Fruit fly (Drosophila melanogaster) whole organism, embryonic: Measurements from ENCODE around the gene CG42656.
A peak's percentile ranks its signal among the peaks of the same experiment; 100 is the strongest.

Experiments
- Antp ChIP-seq: fragments of 200-800 bp; sonication (Bioruptor generic); optimal IDR thresholded peaks from 3 replicates; lab custom pipeline; 2016; ENCODE audit warnings: missing biosample characterization, missing genetic modification characterization
- Atf3 ChIP-seq: fragments of 200-800 bp; sonication (Bioruptor generic); optimal IDR thresholded peaks from 3 replicates; lab custom pipeline; 2016; ENCODE audit warnings: missing biosample characterization, missing genetic modification characterization
- Atf6 ChIP-seq: fragments of 200-800 bp; sonication (Bioruptor generic); IDR thresholded peaks from 2 replicates; pipeline ENCODE4 v1.3.6; 2022; ENCODE audit warnings: missing biosample characterization, missing genetic modification characterization
- BtbVII ChIP-seq: fragments of 200-800 bp; sonication (Bioruptor generic); optimal IDR thresholded peaks from 3 replicates; lab custom pipeline; 2017; ENCODE audit warnings: missing biosample characterization, mild to moderate bottlenecking, missing genetic modification characterization
- CG11504 ChIP-seq: fragments of 200-800 bp; sonication (Bioruptor generic); optimal IDR thresholded peaks from 3 replicates; lab custom pipeline; 2019; ENCODE audit warnings: missing biosample characterization, mild to moderate bottlenecking, missing genetic modification characterization, moderate library complexity
- CG11560 ChIP-seq: fragments of 200-800 bp; sonication (Bioruptor generic); IDR thresholded peaks from 3 replicates; pipeline ENCODE4 v1.3.6; 2022; ENCODE audit warnings: missing biosample characterization, missing genetic modification characterization
- CG16863 ChIP-seq: fragments of 200-800 bp; sonication (Bioruptor generic); optimal IDR thresholded peaks from 3 replicates; lab custom pipeline; 2016; ENCODE audit warnings: missing biosample characterization, missing genetic modification characterization
- CG17385 ChIP-seq: fragments of 200-800 bp; sonication (Bioruptor generic); optimal IDR thresholded peaks from 3 replicates; lab custom pipeline; 2018; ENCODE audit warnings: missing biosample characterization, mild to moderate bottlenecking, missing genetic modification characterization
- CG18476 ChIP-seq: fragments of 200-800 bp; sonication (Bioruptor generic); optimal IDR thresholded peaks from 2 replicates; lab custom pipeline; 2016; ENCODE audit warnings: missing biosample characterization, mild to moderate bottlenecking, missing genetic modification characterization
- CG18764 ChIP-seq: fragments of 200-800 bp; sonication (Bioruptor generic); optimal IDR thresholded peaks from 3 replicates; lab custom pipeline; 2016; ENCODE audit warnings: missing biosample characterization, missing genetic modification characterization
- CG2129 ChIP-seq: fragments of 200-800 bp; sonication (Bioruptor generic); IDR thresholded peaks from 2 replicates; pipeline ENCODE4 v1.3.6; 2022; ENCODE audit warnings: missing biosample characterization, missing genetic modification characterization; ENCODE audit not compliant: partially characterized antibody
- CG30431 ChIP-seq: fragments of 200-800 bp; sonication (Bioruptor generic); optimal IDR thresholded peaks from 2 replicates; lab custom pipeline; 2017; ENCODE audit warnings: missing biosample characterization, missing genetic modification characterization
- CG3407 ChIP-seq: fragments of 200-800 bp; sonication (Bioruptor generic); optimal IDR thresholded peaks from 2 replicates; lab custom pipeline; 2018; ENCODE audit warnings: missing biosample characterization, mild to moderate bottlenecking, missing genetic modification characterization
- CG34376 ChIP-seq: fragments of 200-800 bp; sonication (Bioruptor generic); optimal IDR thresholded peaks from 2 replicates; lab custom pipeline; 2018; ENCODE audit warnings: missing biosample characterization, mild to moderate bottlenecking, missing genetic modification characterization
- CG6654 ChIP-seq: fragments of 200-800 bp; sonication (Bioruptor generic); optimal IDR thresholded peaks from 2 replicates; lab custom pipeline; 2017; ENCODE audit warnings: missing biosample characterization, mild to moderate bottlenecking, missing genetic modification characterization
- CG7271 ChIP-seq: fragments of 200-800 bp; sonication (Bioruptor generic); optimal IDR thresholded peaks from 2 replicates; lab custom pipeline; 2018; ENCODE audit warnings: missing biosample characterization, mild to moderate bottlenecking, missing genetic modification characterization, moderate library complexity
- CG7963 ChIP-seq: fragments of 200-800 bp; sonication (Bioruptor generic); IDR thresholded peaks from 3 replicates; pipeline ENCODE4 v1.3.6; 2022; ENCODE audit warnings: missing biosample characterization, missing genetic modification characterization; ENCODE audit not compliant: partially characterized antibody
- CG7987 ChIP-seq: fragments of 200-800 bp; sonication (Bioruptor generic); optimal IDR thresholded peaks from 2 replicates; lab custom pipeline; 2018; ENCODE audit warnings: missing biosample characterization, mild to moderate bottlenecking, missing genetic modification characterization, moderate library complexity
- CG8765 ChIP-seq: fragments of 200-800 bp; sonication (Bioruptor generic); IDR thresholded peaks from 2 replicates; pipeline ENCODE4 v1.3.6; 2022; ENCODE audit warnings: missing biosample characterization, missing genetic modification characterization
- Deaf1 ChIP-seq: fragments of 200-800 bp; optimal IDR thresholded peaks from 3 replicates; lab custom pipeline; 2019; ENCODE audit warnings: missing biosample characterization, mild to moderate bottlenecking, missing genetic modification characterization, moderate library complexity
- Doc2 ChIP-seq: fragments of 200-800 bp; sonication (Bioruptor generic); IDR thresholded peaks from 2 replicates; pipeline ENCODE4 v1.3.6; 2022; ENCODE audit warnings: missing biosample characterization, missing genetic modification characterization
- Fer1 ChIP-seq: fragments of 200-800 bp; sonication (Bioruptor generic); optimal IDR thresholded peaks from 2 replicates; lab custom pipeline; 2017; ENCODE audit warnings: missing biosample characterization, mild to moderate bottlenecking, missing genetic modification characterization
- H2.0 ChIP-seq: fragments of 200-800 bp; sonication (Bioruptor generic); IDR thresholded peaks from 2 replicates; pipeline ENCODE4 v1.3.6; 2022; ENCODE audit warnings: missing biosample characterization, missing genetic modification characterization
- HLHmδ ChIP-seq: fragments of 200-800 bp; sonication (Bioruptor generic); optimal IDR thresholded peaks from 2 replicates; lab custom pipeline; 2018; ENCODE audit warnings: missing biosample characterization, mild to moderate bottlenecking, missing genetic modification characterization, moderate library complexity
- Hand ChIP-seq: fragments of 200-800 bp; sonication (Bioruptor generic); optimal IDR thresholded peaks from 2 replicates; lab custom pipeline; 2017; ENCODE audit warnings: mild to moderate bottlenecking, missing biosample characterization, missing genetic modification reagents, missing genetic modification characterization
- HmgD ChIP-seq: fragments of 200-800 bp; sonication (Bioruptor generic); optimal IDR thresholded peaks from 3 replicates; lab custom pipeline; 2016; ENCODE audit warnings: missing biosample characterization, missing genetic modification characterization
- Hr78 ChIP-seq, 2 experiments: fragments of 200-800 bp in 1 of 2; fragments of >200 bp in 1 of 2; sonication (Bioruptor generic) in 1 of 2; optimal IDR thresholded peaks; 2 replicates each; lab custom pipeline; 2017 to 2019; ENCODE audit warnings: missing biosample characterization in 2 of 2, missing genetic modification characterization in 2 of 2, mild to moderate bottlenecking in 1 of 2, moderate library complexity in 1 of 2
- NK7.1 ChIP-seq: fragments of 200-800 bp; sonication (Bioruptor generic); optimal IDR thresholded peaks from 3 replicates; lab custom pipeline; 2016; ENCODE audit warnings: missing biosample characterization, missing genetic modification characterization
- Oli ChIP-seq: fragments of 200-800 bp; sonication (Bioruptor generic); optimal IDR thresholded peaks from 2 replicates; lab custom pipeline; 2018; ENCODE audit warnings: missing biosample characterization, mild to moderate bottlenecking, missing genetic modification characterization, moderate library complexity
- Optix ChIP-seq: fragments of 200-800 bp; sonication (Bioruptor generic); IDR thresholded peaks from 3 replicates; pipeline ENCODE4 v1.3.6; 2022; ENCODE audit warnings: missing biosample characterization, missing genetic modification characterization
- Pdp1 ChIP-seq, 2 experiments: fragments of 200-800 bp; sonication (Bioruptor generic); optimal IDR thresholded peaks; 3 replicates each; lab custom pipeline; 2016; ENCODE audit warnings: missing biosample characterization in 2 of 2, missing genetic modification characterization in 2 of 2, mild to moderate bottlenecking in 1 of 2, moderate library complexity in 1 of 2
- Scr ChIP-seq: fragments of 200-800 bp; sonication (Bioruptor generic); IDR thresholded peaks from 2 replicates; pipeline ENCODE4 v1.3.6; 2022; ENCODE audit warnings: missing biosample characterization, missing genetic modification characterization; ENCODE audit not compliant: partially characterized antibody
- Side ChIP-seq: fragments of 200-800 bp; sonication (Bioruptor generic); optimal IDR thresholded peaks from 2 replicates; lab custom pipeline; 2016; ENCODE audit warnings: missing biosample characterization, missing genetic modification characterization
- Sin3A ChIP-seq: fragments of >200 bp; optimal IDR thresholded peaks from 2 replicates; lab custom pipeline; 2018
- Ssrp ChIP-seq: fragments of 200-800 bp; sonication (Bioruptor generic); optimal IDR thresholded peaks from 2 replicates; lab custom pipeline; 2018; ENCODE audit warnings: missing biosample characterization, mild to moderate bottlenecking, missing genetic modification characterization, moderate library complexity
- Trl ChIP-seq, 3 experiments: fragments of >200 bp in 2 of 3; fragments of 200-800 bp in 1 of 3; sonication (Bioruptor generic) in 1 of 3; optimal IDR thresholded peaks; 2 replicates in 1 of 3; 3 replicates in 2 of 3; lab custom pipeline; 2016 to 2017; ENCODE audit warnings: missing biosample characterization in 1 of 3, missing genetic modification characterization in 1 of 3
- Usf ChIP-seq: fragments of 200-800 bp; sonication (Bioruptor generic); optimal IDR thresholded peaks from 2 replicates; lab custom pipeline; 2017; ENCODE audit warnings: missing genotype, missing biosample characterization, missing genetic modification characterization
- ato ChIP-seq: fragments of 200-800 bp; sonication (Bioruptor generic); IDR thresholded peaks from 2 replicates; pipeline ENCODE4 v1.3.6; 2022; ENCODE audit warnings: missing biosample characterization, missing genetic modification characterization; ENCODE audit not compliant: partially characterized antibody
- ewg ChIP-seq: fragments of 200-800 bp; sonication (Bioruptor generic); optimal IDR thresholded peaks from 3 replicates; lab custom pipeline; 2017; ENCODE audit warnings: mild to moderate bottlenecking, missing biosample characterization, missing genetic modification reagents, missing genetic modification characterization
- gce ChIP-seq: fragments of 200-800 bp; sonication (Bioruptor generic); IDR thresholded peaks from 3 replicates; pipeline ENCODE4 v1.3.6; 2022; ENCODE audit warnings: missing biosample characterization, missing genetic modification characterization
- ind ChIP-seq: fragments of 200-800 bp; sonication (Bioruptor generic); optimal IDR thresholded peaks from 3 replicates; lab custom pipeline; 2016; ENCODE audit warnings: missing biosample characterization, missing genetic modification characterization
- psq ChIP-seq: fragments of 200-800 bp; sonication (Bioruptor generic); optimal IDR thresholded peaks from 2 replicates; lab custom pipeline; 2017; ENCODE audit warnings: missing biosample characterization, missing genetic modification characterization
- sc ChIP-seq, 3 experiments: fragments of >200 bp in 2 of 3; fragments of 200-800 bp in 1 of 3; sonication (Bioruptor generic) in 1 of 3; optimal IDR thresholded peaks; 2 replicates in 2 of 3; 3 replicates in 1 of 3; lab custom pipeline; 2017; ENCODE audit warnings: mild to moderate bottlenecking in 1 of 3, missing biosample characterization in 1 of 3, missing genetic modification characterization in 1 of 3, missing genetic modification reagents in 1 of 3
- sob ChIP-seq: fragments of 200-800 bp; sonication (Bioruptor generic); IDR thresholded peaks from 2 replicates; pipeline ENCODE4 v1.3.6; 2022; ENCODE audit warnings: missing biosample characterization, missing genetic modification characterization
- stwl ChIP-seq: fragments of 200-800 bp; sonication (Bioruptor generic); optimal IDR thresholded peaks from 3 replicates; lab custom pipeline; 2018; ENCODE audit warnings: missing biosample characterization, mild to moderate bottlenecking, missing genetic modification characterization, moderate library complexity
- sug ChIP-seq: fragments of 200-800 bp; optimal IDR thresholded peaks from 2 replicates; lab custom pipeline; 2019; ENCODE audit warnings: missing biosample characterization, mild to moderate bottlenecking, missing genetic modification characterization, moderate library complexity
- vnd ChIP-seq: fragments of 200-800 bp; sonication (Bioruptor generic); IDR thresholded peaks from 3 replicates; pipeline ENCODE4 v1.3.6; 2022; ENCODE audit warnings: missing biosample characterization, missing genetic modification characterization; ENCODE audit not compliant: partially characterized antibody
- zen2 ChIP-seq: fragments of 200-800 bp; sonication (Bioruptor generic); IDR thresholded peaks from 3 replicates; pipeline ENCODE4 v1.3.6; 2022; ENCODE audit warnings: missing biosample characterization, missing genetic modification characterization; ENCODE audit not compliant: partially characterized antibody

Gene CG42656

DNA sequence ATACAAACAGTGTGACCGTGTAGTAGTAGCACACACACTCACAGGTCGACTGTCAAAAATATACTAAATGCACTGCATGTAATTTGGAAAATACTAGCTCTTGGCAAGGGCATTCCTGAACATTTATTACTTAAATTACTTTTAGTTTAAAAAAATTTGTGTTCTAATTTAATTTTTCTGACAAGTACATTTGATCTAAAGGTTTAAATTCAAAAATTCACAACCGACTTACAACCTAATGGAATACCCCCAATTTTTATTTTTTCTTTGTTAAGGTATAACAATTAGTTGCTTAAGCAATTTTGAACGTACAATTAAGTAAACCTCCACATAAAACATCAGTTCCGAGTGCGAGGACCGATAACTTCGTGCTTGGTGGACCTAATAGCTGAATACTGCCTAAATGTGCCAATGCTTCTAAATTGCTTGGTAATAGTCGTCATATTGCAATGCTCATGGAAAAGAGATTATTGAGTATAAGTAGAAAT is 19.3 kb downstream of the CG42656 start, which contains the start of gene CG1142 (continued):
- TF ChIP-seq CG7963 (GFP tag; lab: Robert Waterston, UW) = no peak
- peak; percentile 98 for TF ChIP-seq CG11504 (tag; lab: Kevin White, UChicago)
- peak; percentile 98 for TF ChIP-seq CG18764 (GFP tag; lab: Kevin White, UChicago)
- no peak for TF ChIP-seq Sin3A (lab: Kevin White, UChicago)
- no peak for TF ChIP-seq CG2129 (GFP tag; lab: Robert Waterston, UW)
- TF ChIP-seq CG11560 (tag; lab: Robert Waterston, UW) = peak; percentile 87
- peak; percentile 99 for TF ChIP-seq Oli (tag; lab: Kevin White, UChicago)
- peak; percentile 97 for TF ChIP-seq BtbVII (GFP tag; lab: Kevin White, UChicago)
- no peak for TF ChIP-seq zen2 (GFP tag; lab: Robert Waterston, UW)
- TF ChIP-seq sc (optimal IDR thresholded peaks at IDR 0.05; lab: Kevin White, UChicago) = no peak
- TF ChIP-seq sc (GFP tag; optimal IDR thresholded peaks at IDR 0.05; lab: Kevin White, UChicago) = peak; percentile 97
- TF ChIP-seq CG18476 = peak; percentile 96
- peak; percentile 99 for TF ChIP-seq gce (GFP tag; lab: Robert Waterston, UW)
- peak; percentile 100 for TF ChIP-seq CG7271 (tag; lab: Kevin White, UChicago)
- TF ChIP-seq ewg (GFP tag; lab: Kevin White, UChicago) = peak; percentile 94
- peak; percentile 84 for TF ChIP-seq Deaf1
- TF ChIP-seq CG34376 (GFP tag; lab: Kevin White, UChicago) = peak; percentile 92
- TF ChIP-seq Atf6 (GFP tag; lab: Robert Waterston, UW) = peak; percentile 98
- peak; percentile 96 for TF ChIP-seq NK7.1 (GFP tag; lab: Kevin White, UChicago)
- TF ChIP-seq Scr (GFP tag; lab: Robert Waterston, UW) = 0 out of 2 replicates have a peak, but pooled peaks have one; percentile 7
- peak; percentile 96 for TF ChIP-seq sob
- peak; percentile 92 for TF ChIP-seq psq (GFP tag; lab: Kevin White, UChicago)
- TF ChIP-seq CG30431 (GFP tag; lab: Kevin White, UChicago) = peak; percentile 93
- peak; percentile 93 for TF ChIP-seq Antp (GFP tag; lab: Kevin White, UChicago)
- TF ChIP-seq Fer1 (GFP tag; lab: Kevin White, UChicago) = peak; percentile 98
- TF ChIP-seq stwl (tag; lab: Kevin White, UChicago) = peak; percentile 98
- TF ChIP-seq Pdp1 (GFP tag; optimal IDR thresholded peaks at IDR 0.05; lab: Kevin White, UChicago) = peak; percentile 97
- TF ChIP-seq sug (tag; lab: Kevin White, UChicago) = peak; percentile 96
- peak; percentile 31 for TF ChIP-seq HLHmδ (GFP tag; lab: Kevin White, UChicago)
- peak; percentile 76 for TF ChIP-seq Doc2 (GFP tag; lab: Robert Waterston, UW)
- peak; percentile 89 for TF ChIP-seq CG6654 (GFP tag; lab: Kevin White, UChicago)
- TF ChIP-seq H2.0 (GFP tag; lab: Robert Waterston, UW) = peak; percentile 99
- TF ChIP-seq Usf (GFP tag; lab: Kevin White, UChicago) = peak; percentile 96
- TF ChIP-seq ind (GFP tag; lab: Kevin White, UChicago) = peak; percentile 97
- no peak for TF ChIP-seq ato (GFP tag; lab: Robert Waterston, UW)
- no peak for TF ChIP-seq vnd (GFP tag; lab: Robert Waterston, UW)
- TF ChIP-seq CG17385 (GFP tag; lab: Kevin White, UChicago) = peak; percentile 98
- TF ChIP-seq Optix (GFP tag; lab: Robert Waterston, UW) = peak; percentile 64; the same call in 2 of the 3 replicates
- peak; percentile 96 for TF ChIP-seq Side (GFP tag; lab: Kevin White, UChicago)
- TF ChIP-seq CG3407 (GFP tag; lab: Kevin White, UChicago) = peak; percentile 96
- peak; percentile 95 for TF ChIP-seq Atf3 (GFP tag; lab: Kevin White, UChicago)
- TF ChIP-seq HmgD (GFP tag; lab: Kevin White, UChicago) = peak; percentile 89
- peak; percentile 95 for TF ChIP-seq Hand (GFP tag; lab: Kevin White, UChicago)
- peak; percentile 90 for TF ChIP-seq CG7987 (GFP tag; lab: Kevin White, UChicago)
- TF ChIP-seq Ssrp (tag; lab: Kevin White, UChicago) = peak; percentile 99
- peak; percentile 96 for TF ChIP-seq CG16863
- TF ChIP-seq Hr78 (GFP tag; optimal IDR thresholded peaks at IDR 0.05; lab: Kevin White, UChicago) = peak in 1 of 2 experiments; percentile 92
- TF ChIP-seq Trl (optimal IDR thresholded peaks at IDR 0.05; lab: Kevin White, UChicago) = no peak
- TF ChIP-seq Trl (GFP tag; optimal IDR thresholded peaks at IDR 0.05; lab: Kevin White, UChicago) = peak; percentile 97
- TF ChIP-seq CG8765 (GFP tag; lab: Robert Waterston, UW) = peak; percentile 98
